Worm (Caenorhabditis elegans) whole organism, midembryonic: ENCODE results near the gene snb-2.

Experiments used
- ref-1 ChIP-seq: fragments of 200-800 bp; sonication (Bioruptor generic); conservative IDR thresholded peaks from 2 replicates; pipeline ENCODE4 v1.3.6; 2022; ENCODE audit warnings: missing genetic modification reagents, missing genetic modification characterization, missing compliant biosample characterization
- ztf-29 ChIP-seq: fragments of 200-800 bp; sonication (Bioruptor generic); IDR thresholded peaks from 2 replicates; pipeline ENCODE4 v1.3.6; 2022; ENCODE audit warnings: missing genetic modification reagents, missing genetic modification characterization, missing compliant biosample characterization

DNA sequence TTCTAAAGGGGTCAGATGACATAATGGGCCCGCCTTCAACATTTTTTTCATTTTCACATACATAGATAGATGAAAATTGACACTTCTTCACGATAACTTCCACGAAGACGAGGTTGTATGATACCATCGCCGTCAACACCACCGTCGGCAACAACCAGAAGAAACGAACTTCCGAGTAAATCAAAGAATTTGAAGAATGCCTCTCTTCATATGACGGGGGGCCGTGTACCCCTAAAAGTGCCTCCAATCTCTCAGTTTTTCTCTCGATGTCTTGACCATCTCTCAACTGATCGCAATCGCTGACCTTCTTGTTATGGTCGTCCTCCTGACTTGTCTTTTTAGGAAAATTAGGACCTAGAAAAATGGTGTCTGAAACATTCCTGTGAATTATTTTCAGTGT, 50.2 kb downstream of the snb-2 start:
- TF ChIP-seq ztf-29 (no peak), ref-1 (no peak)
